Fruit fly (Drosophila melanogaster) whole organism, embryonic: ENCODE data around the gene CG9760.

Source experiments
- ATbp ChIP-seq: fragments of 200-800 bp; sonication (Bioruptor generic); optimal IDR thresholded peaks from 2 replicates; lab custom pipeline; 2017; ENCODE audit warnings: missing biosample characterization, mild to moderate bottlenecking, missing genetic modification characterization, missing genetic modification reagents
- Asciz ChIP-seq: fragments of 200-800 bp; sonication (Bioruptor generic); optimal IDR thresholded peaks from 2 replicates; lab custom pipeline; 2017; ENCODE audit warnings: missing biosample characterization, mild to moderate bottlenecking, missing genetic modification characterization, missing genetic modification reagents
- BEAF-32 ChIP-seq: fragments of 200-800 bp; sonication (Bioruptor generic); optimal IDR thresholded peaks from 3 replicates; lab custom pipeline; 2017; ENCODE audit warnings: missing biosample characterization, missing genetic modification characterization, mild to moderate bottlenecking, moderate library complexity, missing genetic modification reagents
- CG10209 ChIP-seq: fragments of 200-800 bp; sonication (Bioruptor generic); optimal IDR thresholded peaks from 3 replicates; lab custom pipeline; 2017; ENCODE audit warnings: missing biosample characterization, mild to moderate bottlenecking, missing genetic modification characterization, missing genetic modification reagents
- CG10321 ChIP-seq: fragments of 200-800 bp; sonication (Bioruptor generic); IDR thresholded peaks from 2 replicates; pipeline ENCODE4 v1.3.6; 2022; ENCODE audit warnings: missing biosample characterization, missing genetic modification characterization
- CG10565 ChIP-seq: fragments of 200-800 bp; sonication (Bioruptor generic); optimal IDR thresholded peaks from 3 replicates; lab custom pipeline; 2016; ENCODE audit warnings: missing biosample characterization, mild to moderate bottlenecking, missing genetic modification characterization
- CG13123 ChIP-seq: fragments of 200-800 bp; sonication (Bioruptor generic); optimal IDR thresholded peaks from 2 replicates; lab custom pipeline; 2016; ENCODE audit warnings: missing biosample characterization, missing genetic modification characterization
- CG14014 ChIP-seq: fragments of 200-800 bp; sonication (Bioruptor generic); IDR thresholded peaks from 2 replicates; pipeline ENCODE4 v1.3.6; 2022; ENCODE audit warnings: missing biosample characterization, missing genetic modification characterization
- CG14860 ChIP-seq: fragments of 200-800 bp; sonication (Bioruptor generic); IDR thresholded peaks from 3 replicates; pipeline ENCODE4 v1.3.6; 2022; ENCODE audit warnings: missing biosample characterization, missing genetic modification characterization; ENCODE audit not compliant: partially characterized antibody
- CG1647 ChIP-seq: fragments of 200-800 bp; sonication (Bioruptor generic); optimal IDR thresholded peaks from 3 replicates; lab custom pipeline; 2016; ENCODE audit warnings: missing biosample characterization, missing genetic modification characterization
- CG2889 ChIP-seq: fragments of 200-800 bp; sonication (Bioruptor generic); IDR thresholded peaks from 3 replicates; pipeline ENCODE4 v1.3.6; 2022; ENCODE audit warnings: missing biosample characterization, missing genetic modification characterization
- CG3065 ChIP-seq: fragments of 200-800 bp; sonication (Bioruptor generic); optimal IDR thresholded peaks from 2 replicates; lab custom pipeline; 2016; ENCODE audit warnings: missing biosample characterization, missing genetic modification characterization
- CG31441 ChIP-seq: fragments of 200-800 bp; sonication (Bioruptor generic); IDR thresholded peaks from 2 replicates; pipeline ENCODE4 v1.3.6; 2022; ENCODE audit warnings: missing biosample characterization, missing genetic modification characterization
- CG3281 ChIP-seq: fragments of 200-800 bp; sonication (Bioruptor generic); optimal IDR thresholded peaks from 3 replicates; lab custom pipeline; 2017; ENCODE audit warnings: missing biosample characterization, mild to moderate bottlenecking, missing genetic modification characterization
- CG4328 ChIP-seq: fragments of 200-800 bp; sonication (Bioruptor generic); optimal IDR thresholded peaks from 3 replicates; lab custom pipeline; 2017; ENCODE audit warnings: missing biosample characterization, missing genetic modification reagents, missing genetic modification characterization
- CG6813 ChIP-seq: fragments of 200-800 bp; sonication (Bioruptor generic); optimal IDR thresholded peaks from 2 replicates; lab custom pipeline; 2017; ENCODE audit warnings: missing biosample characterization, missing genetic modification characterization, mild to moderate bottlenecking, moderate library complexity, missing genetic modification reagents
- CG7372 ChIP-seq: fragments of 200-800 bp; sonication (Bioruptor generic); IDR thresholded peaks from 2 replicates; pipeline ENCODE4 v1.3.6; 2022; ENCODE audit warnings: missing biosample characterization, missing genetic modification characterization
- CG8359 ChIP-seq: fragments of 200-800 bp; sonication (Bioruptor generic); optimal IDR thresholded peaks from 2 replicates; lab custom pipeline; 2017; ENCODE audit warnings: missing biosample characterization, mild to moderate bottlenecking, missing genetic modification characterization, borderline replicate concordance
- CG8944 ChIP-seq: fragments of 200-800 bp; sonication (Bioruptor generic); optimal IDR thresholded peaks from 3 replicates; lab custom pipeline; 2016; ENCODE audit warnings: missing biosample characterization, missing genetic modification characterization
- CG9215 ChIP-seq: fragments of 200-800 bp; sonication (Bioruptor generic); IDR thresholded peaks from 2 replicates; pipeline ENCODE4 v1.3.6; 2022; ENCODE audit warnings: missing biosample characterization, missing genetic modification characterization
- CG9932 ChIP-seq: fragments of 200-800 bp; sonication (Bioruptor generic); IDR thresholded peaks from 2 replicates; pipeline ENCODE4 v1.3.6; 2022; ENCODE audit warnings: missing biosample characterization, missing genetic modification characterization
- Camta ChIP-seq: fragments of 200-800 bp; sonication (Bioruptor generic); optimal IDR thresholded peaks from 2 replicates; lab custom pipeline; 2016; ENCODE audit warnings: missing biosample characterization, missing genetic modification characterization
- D19A ChIP-seq: fragments of 200-800 bp; optimal IDR thresholded peaks from 3 replicates; lab custom pipeline; 2019; ENCODE audit warnings: missing biosample characterization, mild to moderate bottlenecking, missing genetic modification characterization, moderate library complexity
- Dbx ChIP-seq: fragments of 200-800 bp; sonication (Bioruptor generic); IDR thresholded peaks from 3 replicates; pipeline ENCODE4 v1.3.6; 2022; ENCODE audit warnings: missing biosample characterization, missing genetic modification characterization
- Dip2 ChIP-seq: fragments of 200-800 bp; sonication (Bioruptor generic); IDR thresholded peaks from 2 replicates; pipeline ENCODE4 v1.3.6; 2022; ENCODE audit warnings: missing biosample characterization, missing genetic modification characterization
- Fer2 ChIP-seq: fragments of 200-800 bp; sonication (Bioruptor generic); optimal IDR thresholded peaks from 2 replicates; lab custom pipeline; 2018; ENCODE audit warnings: missing biosample characterization, mild to moderate bottlenecking, missing genetic modification characterization, moderate library complexity
- Fer3 ChIP-seq: fragments of 200-800 bp; sonication (Bioruptor generic); optimal IDR thresholded peaks from 2 replicates; lab custom pipeline; 2018; ENCODE audit warnings: missing biosample characterization, mild to moderate bottlenecking, missing genetic modification characterization, moderate library complexity
- HLH54F ChIP-seq: fragments of 200-800 bp; sonication (Bioruptor generic); optimal IDR thresholded peaks from 3 replicates; lab custom pipeline; 2016; ENCODE audit warnings: missing biosample characterization, missing genetic modification characterization
- Jarid2 ChIP-seq: fragments of 200-800 bp; sonication (Bioruptor generic); optimal IDR thresholded peaks from 3 replicates; lab custom pipeline; 2017; ENCODE audit warnings: mild to moderate bottlenecking, missing biosample characterization, missing genetic modification reagents, missing genetic modification characterization
- Rfx ChIP-seq: fragments of 200-800 bp; sonication (Bioruptor generic); IDR thresholded peaks from 2 replicates; pipeline ENCODE4 v1.3.6; 2022; ENCODE audit warnings: missing biosample characterization, missing genetic modification characterization
- Side ChIP-seq: fragments of 200-800 bp; sonication (Bioruptor generic); optimal IDR thresholded peaks from 2 replicates; lab custom pipeline; 2016; ENCODE audit warnings: missing biosample characterization, missing genetic modification characterization
- Sry-β ChIP-seq: fragments of 200-800 bp; sonication (Bioruptor generic); optimal IDR thresholded peaks from 2 replicates; lab custom pipeline; 2018; ENCODE audit warnings: missing biosample characterization, mild to moderate bottlenecking, missing genetic modification characterization, moderate library complexity
- Xbp1 ChIP-seq: fragments of 200-800 bp; sonication (Bioruptor generic); optimal IDR thresholded peaks from 3 replicates; lab custom pipeline; 2016; ENCODE audit warnings: missing biosample characterization, mild to moderate bottlenecking, missing genetic modification characterization
- abd-A ChIP-seq: fragments of 200-800 bp; sonication (Bioruptor generic); optimal IDR thresholded peaks from 3 replicates; lab custom pipeline; 2019; ENCODE audit warnings: missing biosample characterization, mild to moderate bottlenecking, missing genetic modification characterization, moderate library complexity
- aop ChIP-seq: fragments of 200-800 bp; sonication (Bioruptor generic); IDR thresholded peaks from 2 replicates; pipeline ENCODE4 v1.3.6; 2022; ENCODE audit warnings: missing biosample characterization, missing genetic modification characterization
- ap ChIP-seq: fragments of 200-800 bp; sonication (Bioruptor generic); IDR thresholded peaks from 2 replicates; pipeline ENCODE4 v1.3.6; 2022; ENCODE audit warnings: missing biosample characterization, missing genetic modification characterization
- br ChIP-seq: fragments of >200 bp; optimal IDR thresholded peaks from 2 replicates; lab custom pipeline; 2017
- cato ChIP-seq: fragments of 200-800 bp; sonication (Bioruptor generic); optimal IDR thresholded peaks from 2 replicates; lab custom pipeline; 2016; ENCODE audit warnings: missing biosample characterization, missing genetic modification characterization, borderline replicate concordance
- croc ChIP-seq: fragments of 200-800 bp; sonication (Bioruptor generic); conservative IDR thresholded peaks from 3 replicates; pipeline ENCODE4 v1.3.6; 2022; ENCODE audit warnings: missing biosample characterization, missing genetic modification characterization
- cwo ChIP-seq: fragments of 200-800 bp; sonication (Bioruptor generic); optimal IDR thresholded peaks from 3 replicates; lab custom pipeline; 2017; ENCODE audit warnings: missing biosample characterization, missing genetic modification characterization, mild to moderate bottlenecking, moderate library complexity, missing genetic modification reagents
- disco-r ChIP-seq: fragments of 200-800 bp; sonication (Bioruptor generic); optimal IDR thresholded peaks from 2 replicates; lab custom pipeline; 2016; ENCODE audit warnings: missing biosample characterization, missing genetic modification characterization
- ewg ChIP-seq: fragments of 200-800 bp; sonication (Bioruptor generic); optimal IDR thresholded peaks from 3 replicates; lab custom pipeline; 2017; ENCODE audit warnings: mild to moderate bottlenecking, missing biosample characterization, missing genetic modification reagents, missing genetic modification characterization
- fu2 ChIP-seq: fragments of 200-800 bp; sonication (Bioruptor generic); optimal IDR thresholded peaks from 2 replicates; lab custom pipeline; 2016; ENCODE audit warnings: missing biosample characterization, missing genetic modification characterization
- mirr ChIP-seq: fragments of 200-800 bp; sonication (Bioruptor generic); optimal IDR thresholded peaks from 3 replicates; lab custom pipeline; 2018; ENCODE audit warnings: missing biosample characterization, mild to moderate bottlenecking, missing genetic modification characterization
- mld ChIP-seq: fragments of 200-800 bp; sonication (Bioruptor generic); IDR thresholded peaks from 3 replicates; pipeline ENCODE4 v1.3.6; 2022; ENCODE audit warnings: missing biosample characterization, missing genetic modification characterization; ENCODE audit not compliant: partially characterized antibody
- p53 ChIP-seq: fragments of 200-800 bp; sonication (Bioruptor generic); optimal IDR thresholded peaks from 2 replicates; lab custom pipeline; 2016; ENCODE audit warnings: missing biosample characterization, missing genetic modification characterization
- pfk ChIP-seq: fragments of 200-800 bp; sonication (Bioruptor generic); optimal IDR thresholded peaks from 2 replicates; lab custom pipeline; 2018; ENCODE audit warnings: missing biosample characterization, mild to moderate bottlenecking, missing genetic modification characterization, moderate library complexity
- ro ChIP-seq: fragments of 200-800 bp; sonication (Bioruptor generic); IDR thresholded peaks from 2 replicates; pipeline ENCODE4 v1.3.6; 2022; ENCODE audit warnings: missing biosample characterization, missing genetic modification characterization
- sim ChIP-seq: fragments of 200-800 bp; sonication (Bioruptor generic); IDR thresholded peaks from 2 replicates; pipeline ENCODE4 v1.3.6; 2022; ENCODE audit warnings: missing biosample characterization, missing genetic modification characterization
- ttk ChIP-seq: fragments of 200-800 bp; sonication (Bioruptor generic); IDR thresholded peaks from 2 replicates; pipeline ENCODE4 v2.1.2; 2022; ENCODE audit warnings: missing biosample characterization, missing genetic modification characterization
- zen2 ChIP-seq: fragments of 200-800 bp; sonication (Bioruptor generic); IDR thresholded peaks from 3 replicates; pipeline ENCODE4 v1.3.6; 2022; ENCODE audit warnings: missing biosample characterization, missing genetic modification characterization; ENCODE audit not compliant: partially characterized antibody

Gene CG9760

DNA sequence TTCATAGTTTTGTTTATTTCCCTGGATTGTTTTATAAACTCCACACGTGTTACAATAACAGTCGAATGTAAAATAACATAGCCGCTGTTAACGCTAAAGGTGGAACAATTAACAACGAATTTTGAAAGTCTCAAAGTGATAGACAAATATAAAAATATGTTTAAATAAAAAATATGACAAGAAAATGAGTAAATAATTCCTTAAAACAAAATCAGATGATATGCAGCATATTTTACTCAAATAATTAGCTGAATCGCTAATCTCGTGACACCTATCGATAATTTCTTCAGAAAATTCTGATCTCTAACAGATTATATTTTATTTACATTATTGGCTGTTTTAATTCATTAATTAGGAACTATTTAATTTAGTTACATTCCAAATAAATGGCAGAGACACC lies 26.9 kb downstream of the CG9760 start, which contains the start of the genes CG5645 and Atg12:
TSS of gene CG5645 (minus strand) at position 77 of the 400 bp plus-strand sequence.
TSS of gene Atg12 (plus strand) at position 338 of the 400 bp plus-strand sequence.
- TF ChIP-seq CG9932 (GFP tag; lab: Robert Waterston, UW) (peak; percentile 70), CG6813 (GFP tag; lab: Kevin White, UChicago) (no peak), CG10209 (GFP tag; lab: Kevin White, UChicago) (no peak), croc (GFP tag; lab: Robert Waterston, UW) (no peak), CG14014 (GFP tag; lab: Robert Waterston, UW) (peak; percentile 25; the same call in 1 of the 2 replicates), ATbp (GFP tag; lab: Kevin White, UChicago) (peak; percentile 49), pfk (GFP tag; lab: Kevin White, UChicago) (no peak), abd-A (no peak), Dip2 (GFP tag; lab: Robert Waterston, UW) (no peak), sim (GFP tag; lab: Robert Waterston, UW) (no peak), CG14860 (GFP tag; lab: Robert Waterston, UW) (peak; percentile 80), p53 (GFP tag; lab: Kevin White, UChicago) (no peak), Side (no peak), Fer2 (tag; lab: Kevin White, UChicago) (no peak), ro (GFP tag; lab: Robert Waterston, UW) (no peak), CG2889 (GFP tag; lab: Robert Waterston, UW) (0 out of 3 replicates have a peak, but pooled peaks have one; percentile 36), Fer3 (tag; lab: Kevin White, UChicago) (peak; percentile 64), CG31441 (GFP tag; lab: Robert Waterston, UW) (peak; percentile 66), HLH54F (no peak), CG8359 (no peak), BEAF-32 (peak; percentile 80), CG4328 (GFP tag; lab: Kevin White, UChicago) (peak; percentile 49), CG1647 (GFP tag; lab: Kevin White, UChicago) (no peak), zen2 (GFP tag; lab: Robert Waterston, UW) (peak; percentile 38; the same call in 1 of the 3 replicates), ttk (GFP tag; lab: Robert Waterston, UW) (0 out of 2 replicates have a peak, but pooled peaks have one; percentile 10), D19A (tag; lab: Kevin White, UChicago) (peak; percentile 65), Camta (GFP tag; lab: Kevin White, UChicago) (no peak), CG8944 (GFP tag; lab: Kevin White, UChicago) (no peak), CG7372 (no peak; the same call in 1 of the 2 replicates), mld (GFP tag; lab: Robert Waterston, UW) (no peak), Asciz (GFP tag; lab: Kevin White, UChicago) (no peak), disco-r (GFP tag; lab: Kevin White, UChicago) (no peak), cato (no peak), Dbx (GFP tag; lab: Robert Waterston, UW) (peak; percentile 73; the same call in 2 of the 3 replicates), ewg (GFP tag; lab: Kevin White, UChicago) (no peak), CG9215 (GFP tag; lab: Robert Waterston, UW) (peak; percentile 33; the same call in 1 of the 2 replicates), Rfx (GFP tag; lab: Robert Waterston, UW) (peak; percentile 69; the same call in 1 of the 2 replicates), Jarid2 (GFP tag; lab: Kevin White, UChicago) (no peak), Xbp1 (GFP tag; lab: Kevin White, UChicago) (peak; percentile 10), CG10565 (GFP tag; lab: Kevin White, UChicago) (no peak), CG10321 (no peak), cwo (GFP tag; lab: Kevin White, UChicago) (peak; percentile 66), CG13123 (GFP tag; lab: Kevin White, UChicago) (no peak), Sry-β (GFP tag; lab: Kevin White, UChicago) (peak; percentile 17), aop (no peak), CG3281 (GFP tag; lab: Kevin White, UChicago) (peak; percentile 58), br (no peak), ap (GFP tag; lab: Robert Waterston, UW) (no peak), CG3065 (no peak), fu2 (no peak), mirr (GFP tag; lab: Kevin White, UChicago) (no peak)
